Fruit fly (Drosophila melanogaster): Measurements from ENCODE around the gene udt.

Gene udt

DNA sequence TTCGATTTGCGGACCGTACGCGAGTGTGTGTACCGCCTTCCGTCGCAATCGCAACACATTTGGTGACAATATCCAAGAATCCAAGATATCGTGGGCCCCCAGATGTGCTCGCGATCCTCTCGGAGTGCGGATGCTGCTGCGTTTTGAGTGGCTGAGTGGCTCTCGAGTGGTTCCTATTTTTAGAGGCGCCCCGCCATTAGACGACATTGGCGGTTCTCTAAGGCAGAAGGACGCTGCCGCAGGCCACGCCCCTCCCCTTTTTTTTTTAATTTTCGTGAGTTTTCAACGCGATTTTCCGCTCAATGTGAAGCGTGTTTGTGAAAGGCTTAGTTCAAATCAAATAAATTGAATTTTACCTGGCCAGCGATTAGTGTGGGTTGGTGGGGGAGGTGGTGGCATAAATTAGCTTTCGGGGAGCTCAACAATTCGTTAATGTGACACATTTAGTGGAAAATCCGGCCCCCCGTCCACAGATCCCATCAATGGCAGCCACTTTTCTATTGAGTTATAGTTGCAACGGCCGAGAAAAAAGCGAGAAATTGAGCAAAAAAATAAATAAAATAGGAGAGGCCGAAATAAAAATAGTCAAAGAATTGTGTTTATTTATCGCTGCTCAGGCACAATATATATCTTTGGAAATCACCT, 44.6 kb downstream of the udt start, which contains the start of gene nau:
Gene nau, minus strand, starts transcription at position 61 of the 645 bp plus-strand sequence.
- no peak for TF ChIP-seq noc (tag; optimal IDR thresholded peaks at IDR 0.05)

- TF ChIP-seq noc (tag; optimal IDR thresholded peaks at IDR 0.05) = peak; percentile 42
Measured at dm6 chr3R:23714852-23715251, 48.2 kb downstream of the udt start.

DNA sequence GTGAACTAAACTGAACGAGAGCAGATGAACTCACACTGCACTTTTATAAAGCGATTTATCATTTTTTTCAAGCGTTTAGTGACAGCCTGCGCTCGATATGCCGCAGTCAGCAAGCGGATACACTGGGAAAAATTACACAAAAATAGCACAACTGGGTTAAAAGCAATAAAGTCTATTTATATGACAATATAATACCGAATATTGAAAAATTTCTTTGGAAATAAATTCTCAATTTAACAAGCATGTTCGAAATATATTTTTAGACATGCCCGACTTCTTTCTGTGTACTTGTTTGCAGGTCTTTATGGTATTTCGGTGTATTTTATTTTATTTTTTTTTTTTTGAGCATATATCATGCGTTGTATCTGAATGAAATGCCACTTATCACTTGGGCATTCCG, 49.2 kb downstream of the udt start:
- no peak for TF ChIP-seq noc (tag; optimal IDR thresholded peaks at IDR 0.05)

DNA sequence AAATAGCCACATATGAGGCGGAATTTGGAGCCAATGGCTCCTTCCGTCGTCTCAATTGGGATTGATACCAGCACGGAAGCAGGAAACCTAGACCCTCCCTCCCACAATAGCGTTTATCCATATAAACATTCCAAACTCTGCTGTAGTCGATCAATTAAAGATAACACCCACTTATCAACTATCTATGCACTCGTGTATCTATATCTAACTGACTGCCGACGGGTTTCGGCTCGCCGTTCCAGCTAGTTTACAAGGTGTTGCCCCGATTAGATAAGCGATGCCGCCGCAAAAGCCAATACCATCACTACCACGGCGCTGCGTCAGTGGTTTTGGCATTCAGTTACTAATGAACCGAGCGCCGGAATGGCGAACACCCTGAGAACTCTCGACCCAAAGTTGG, 51.9 kb downstream of the udt start, which contains the start of gene CG10300:
Gene CG10300, plus strand, starts transcription at position 333 of the 400 bp plus-strand sequence.
- no peak for TF ChIP-seq noc (tag; optimal IDR thresholded peaks at IDR 0.05)

Data from whole organism, larva.